Worm (Caenorhabditis elegans): Measurements from ENCODE around the gene twk-46.

twk-46 gene

ce11 chrV:19049140-19050092 lies 10.6 kb upstream of the twk-46 start (continued):
- TF ChIP-seq F22D6.2 (tag; optimal IDR thresholded peaks at IDR 0.05) (no peak), F57A8.1 (GFP tag; optimal IDR thresholded peaks at IDR 0.05) (no peak), Y95B8A.8 (GFP tag; IDR thresholded peaks at IDR 0.05) (0 out of 2 replicates have a peak, but pooled peaks have one; percentile 50), lsl-1 (GFP tag; optimal IDR thresholded peaks at IDR 0.05) (no peak), ztf-26 (tag; optimal IDR thresholded peaks at IDR 0.05) (no peak), fkh-3 (tag; optimal IDR thresholded peaks at IDR 0.05) (no peak), nfya-1 (tag; optimal IDR thresholded peaks at IDR 0.05; ENCODE audit: borderline replicate concordance, insufficient read depth) (no peak), Y56A3A.18 (GFP tag; IDR thresholded peaks at IDR 0.05) (peak; percentile 37; the same call in 1 of the 2 replicates), cebp-2 (GFP tag; IDR thresholded peaks at IDR 0.05) (no peak), chd-7 (tag; optimal IDR thresholded peaks at IDR 0.05) (no peak), mxl-1 (tag; optimal IDR thresholded peaks at IDR 0.05) (no peak), ztf-28 (GFP tag; IDR thresholded peaks at IDR 0.05) (no peak), F23B12.7 (tag; optimal IDR thresholded peaks at IDR 0.05; ENCODE audit: insufficient read depth) (peak; percentile 27), nhr-80 (tag; optimal IDR thresholded peaks at IDR 0.05) (peak; percentile 59), mes-4 (tag; optimal IDR thresholded peaks at IDR 0.05) (no peak), somi-1 (GFP tag; optimal IDR thresholded peaks at IDR 0.05) (no peak), ztf-3 (GFP tag; optimal IDR thresholded peaks at IDR 0.05) (no peak), cebp-1 (GFP tag; IDR thresholded peaks at IDR 0.05) (no peak), cebp-1 (tag; optimal IDR thresholded peaks at IDR 0.05) (peak; percentile 32), snpc-3.4 (tag; optimal IDR thresholded peaks at IDR 0.05) (no peak), hsf-1 (GFP tag; IDR thresholded peaks at IDR 0.05) (no peak), him-1 (tag; optimal IDR thresholded peaks at IDR 0.05) (no peak), B0336.3 (GFP tag; IDR thresholded peaks at IDR 0.05) (peak; percentile 56; the same call in 1 of the 2 replicates), ztf-6 (GFP tag; IDR thresholded peaks at IDR 0.05) (no peak), F49E8.2 (tag; optimal IDR thresholded peaks at IDR 0.05; ENCODE audit: insufficient read depth) (no peak), let-526 (GFP tag; IDR thresholded peaks at IDR 0.05) (no peak), repo-1 (tag; optimal IDR thresholded peaks at IDR 0.05) (no peak), nhr-179 (tag; optimal IDR thresholded peaks at IDR 0.05) (no peak), hmg-1.2 (GFP tag; IDR thresholded peaks at IDR 0.05) (no peak), T07F8.4 (tag; optimal IDR thresholded peaks at IDR 0.05) (no peak), Y53G8AR.9 (GFP tag; conservative IDR thresholded peaks at IDR 0.05) (0 out of 2 replicates have a peak, but pooled peaks have one; percentile 52), let-607 (tag; optimal IDR thresholded peaks at IDR 0.05) (no peak), zfh-2 (GFP tag; conservative IDR thresholded peaks at IDR 0.05) (peak; percentile 70; the same call in 1 of the 2 replicates), F52B5.7 (tag; optimal IDR thresholded peaks at IDR 0.05) (no peak), dpff-1 (tag; optimal IDR thresholded peaks at IDR 0.05) (no peak), lin-26 (GFP tag; IDR thresholded peaks at IDR 0.05) (no peak), B0019.2 (GFP tag; conservative IDR thresholded peaks at IDR 0.05) (no peak), sptf-2 (GFP tag; optimal IDR thresholded peaks at IDR 0.05) (no peak), egrh-3 (GFP tag; IDR thresholded peaks at IDR 0.05) (no peak), nfyb-1 (GFP tag; IDR thresholded peaks at IDR 0.05) (no peak), ceh-79 (tag; optimal IDR thresholded peaks at IDR 0.05) (no peak), snpc-1.3 (tag; optimal IDR thresholded peaks at IDR 0.05; ENCODE audit: insufficient read depth) (no peak), pha-4 (tag; optimal IDR thresholded peaks at IDR 0.05) (no peak), F55B11.4 (tag; optimal IDR thresholded peaks at IDR 0.05; ENCODE audit: borderline replicate concordance, insufficient read depth) (no peak), lir-1 (GFP tag; conservative IDR thresholded peaks at IDR 0.05) (no peak), ztf-25 (GFP tag; IDR thresholded peaks at IDR 0.05) (no peak)

Data from whole organism, young adult.